Fruit fly (Drosophila melanogaster) whole organism, prepupa: ENCODE measurements around the gene CG13239.

Experiments used
- Blimp-1 ChIP-seq: fragments of 200-800 bp; sonication (Bioruptor generic); optimal IDR thresholded peaks from 3 replicates; lab custom pipeline; 2017; ENCODE audit warnings: missing biosample characterization, missing genetic modification characterization, mild to moderate bottlenecking, moderate library complexity, missing genetic modification reagents
- CG10669 ChIP-seq: fragments of 200-800 bp; sonication (Bioruptor generic); optimal IDR thresholded peaks from 3 replicates; lab custom pipeline; 2018; ENCODE audit warnings: missing biosample characterization, mild to moderate bottlenecking, missing genetic modification characterization, moderate library complexity
- CG11762 ChIP-seq: fragments of 200-800 bp; sonication (Bioruptor generic); optimal IDR thresholded peaks from 3 replicates; lab custom pipeline; 2016; ENCODE audit warnings: missing biosample characterization, missing genetic modification characterization; ENCODE audit not compliant: insufficient read depth
- CG11902 ChIP-seq: fragments of 200-800 bp; sonication (Bioruptor generic); optimal IDR thresholded peaks from 3 replicates; lab custom pipeline; 2016; ENCODE audit warnings: missing biosample characterization, missing genetic modification characterization
- CG15336 ChIP-seq: fragments of 200-800 bp; sonication (Bioruptor generic); IDR thresholded peaks from 2 replicates; pipeline ENCODE4 v1.3.6; 2022; ENCODE audit warnings: missing biosample characterization, missing genetic modification characterization
- CG1621 ChIP-seq: fragments of 200-800 bp; sonication (Bioruptor generic); optimal IDR thresholded peaks from 3 replicates; lab custom pipeline; 2018; ENCODE audit warnings: missing biosample characterization, mild to moderate bottlenecking, missing genetic modification characterization
- CG16779 ChIP-seq: fragments of 200-800 bp; sonication (Bioruptor generic); optimal IDR thresholded peaks from 3 replicates; lab custom pipeline; 2017; ENCODE audit warnings: missing biosample characterization, mild to moderate bottlenecking, missing genetic modification characterization
- CG3032 ChIP-seq: fragments of 200-800 bp; optimal IDR thresholded peaks from 2 replicates; lab custom pipeline; 2019; ENCODE audit warnings: missing biosample characterization, mild to moderate bottlenecking, missing genetic modification characterization, moderate library complexity
- CG31627 ChIP-seq: fragments of 200-800 bp; sonication (Bioruptor generic); optimal IDR thresholded peaks from 3 replicates; lab custom pipeline; 2016; ENCODE audit warnings: missing biosample characterization, missing genetic modification characterization
- CG32006 ChIP-seq: fragments of 200-800 bp; sonication (Bioruptor generic); optimal IDR thresholded peaks from 3 replicates; lab custom pipeline; 2017; ENCODE audit warnings: missing biosample characterization, mild to moderate bottlenecking, missing genetic modification characterization
- CG34406 ChIP-seq: fragments of 200-800 bp; sonication (Bioruptor generic); optimal IDR thresholded peaks from 3 replicates; lab custom pipeline; 2016; ENCODE audit warnings: missing biosample characterization, missing genetic modification characterization
- CG4318 ChIP-seq: fragments of 200-800 bp; sonication (Bioruptor generic); optimal IDR thresholded peaks from 3 replicates; lab custom pipeline; 2017; ENCODE audit warnings: missing biosample characterization, mild to moderate bottlenecking, missing genetic modification characterization
- CG6163 ChIP-seq: fragments of 200-800 bp; sonication (Bioruptor generic); IDR thresholded peaks from 3 replicates; pipeline ENCODE4 v1.3.6; 2022; ENCODE audit warnings: missing biosample characterization, missing genetic modification characterization
- CG6276 ChIP-seq: fragments of 200-800 bp; sonication (Bioruptor generic); optimal IDR thresholded peaks from 2 replicates; lab custom pipeline; 2017; ENCODE audit warnings: missing biosample characterization, mild to moderate bottlenecking, missing genetic modification characterization
- CG6808 ChIP-seq: fragments of 200-800 bp; sonication (Bioruptor generic); optimal IDR thresholded peaks from 3 replicates; lab custom pipeline; 2017; ENCODE audit warnings: missing biosample characterization, missing genetic modification characterization, mild to moderate bottlenecking, moderate library complexity, missing genetic modification reagents
- CG6854 ChIP-seq: fragments of 200-800 bp; sonication (Bioruptor generic); optimal IDR thresholded peaks from 2 replicates; lab custom pipeline; 2017; ENCODE audit warnings: missing biosample characterization, mild to moderate bottlenecking, missing genetic modification characterization
- CG7368 ChIP-seq: fragments of 200-800 bp; sonication (Bioruptor generic); optimal IDR thresholded peaks from 3 replicates; lab custom pipeline; 2016; ENCODE audit warnings: missing biosample characterization, missing genetic modification characterization
- CG8119 ChIP-seq: fragments of 200-800 bp; sonication (Bioruptor generic); IDR thresholded peaks from 3 replicates; pipeline ENCODE4 v1.3.6; 2022; ENCODE audit warnings: missing biosample characterization, missing genetic modification characterization
- CG8319 ChIP-seq: fragments of 200-800 bp; sonication (Bioruptor generic); optimal IDR thresholded peaks from 3 replicates; lab custom pipeline; 2016; ENCODE audit warnings: missing biosample characterization, missing genetic modification characterization
- CG8632 ChIP-seq: fragments of 200-800 bp; sonication (Bioruptor generic); optimal IDR thresholded peaks from 3 replicates; lab custom pipeline; 2016; ENCODE audit warnings: missing biosample characterization, missing genetic modification characterization
- Eip75B ChIP-seq: fragments of 200-800 bp; sonication (Bioruptor generic); optimal IDR thresholded peaks from 3 replicates; lab custom pipeline; 2016; ENCODE audit warnings: missing biosample characterization, missing genetic modification characterization
- Eip78C ChIP-seq: fragments of 200-800 bp; sonication (Bioruptor generic); peaks from one replicate; lab custom pipeline; 2016; ENCODE audit warnings: missing biosample characterization, missing genetic modification characterization
- Eip93F ChIP-seq: fragments of 200-800 bp; sonication (Bioruptor generic); optimal IDR thresholded peaks from 2 replicates; lab custom pipeline; 2016; ENCODE audit warnings: missing biosample characterization, mild to moderate bottlenecking, missing genetic modification characterization
- Ets21C ChIP-seq: fragments of 200-800 bp; sonication (Bioruptor generic); optimal IDR thresholded peaks from 3 replicates; lab custom pipeline; 2016; ENCODE audit warnings: missing biosample characterization, missing genetic modification characterization
- Ets96B ChIP-seq: fragments of 200-800 bp; optimal IDR thresholded peaks from 2 replicates; lab custom pipeline; 2019; ENCODE audit warnings: missing biosample characterization, mild to moderate bottlenecking, missing genetic modification characterization, moderate library complexity
- Gug ChIP-seq: fragments of 200-800 bp; sonication (Bioruptor generic); IDR thresholded peaks from 2 replicates; pipeline ENCODE4 v1.3.6; 2022; ENCODE audit warnings: missing biosample characterization, missing genetic modification characterization
- Hr38 ChIP-seq: sonication (Bioruptor generic); optimal IDR thresholded peaks from 2 replicates; lab custom pipeline; 2016; ENCODE audit warnings: missing biosample characterization, missing genetic modification characterization
- Hr39 ChIP-seq: fragments of 200-800 bp; sonication (Bioruptor generic); optimal IDR thresholded peaks from 2 replicates; lab custom pipeline; 2016; ENCODE audit warnings: missing biosample characterization, missing genetic modification characterization
- Hr4 ChIP-seq: fragments of 200-800 bp; sonication (Bioruptor generic); optimal IDR thresholded peaks from 3 replicates; lab custom pipeline; 2016; ENCODE audit warnings: missing biosample characterization, missing genetic modification characterization
- Lpt ChIP-seq: fragments of 200-800 bp; sonication (Bioruptor generic); optimal IDR thresholded peaks from 3 replicates; lab custom pipeline; 2016; ENCODE audit warnings: missing biosample characterization, missing genetic modification characterization
- Met ChIP-seq: fragments of 200-800 bp; sonication (Bioruptor generic); optimal IDR thresholded peaks from 3 replicates; lab custom pipeline; 2016; ENCODE audit warnings: missing biosample characterization, missing genetic modification characterization
- OdsH ChIP-seq: fragments of 200-800 bp; sonication (Bioruptor generic); optimal IDR thresholded peaks from 3 replicates; lab custom pipeline; 2016; ENCODE audit warnings: missing biosample characterization, missing genetic modification characterization
- Smox ChIP-seq: fragments of 200-800 bp; sonication (Bioruptor generic); optimal IDR thresholded peaks from 3 replicates; lab custom pipeline; 2016; ENCODE audit warnings: missing biosample characterization, missing genetic modification characterization
- Sox14 ChIP-seq: fragments of 200-800 bp; sonication (Bioruptor generic); optimal IDR thresholded peaks from 3 replicates; lab custom pipeline; 2016; ENCODE audit warnings: missing biosample characterization, missing genetic modification characterization
- Sox15 ChIP-seq: fragments of 200-800 bp; sonication (Bioruptor generic); optimal IDR thresholded peaks from 3 replicates; lab custom pipeline; 2016; ENCODE audit warnings: missing biosample characterization, missing genetic modification characterization
- achi ChIP-seq: fragments of 200-800 bp; sonication (Bioruptor generic); optimal IDR thresholded peaks from 3 replicates; lab custom pipeline; 2016; ENCODE audit warnings: missing biosample characterization, missing genetic modification characterization
- acj6 ChIP-seq: fragments of 200-800 bp; sonication (Bioruptor generic); optimal IDR thresholded peaks from 3 replicates; lab custom pipeline; 2016; ENCODE audit warnings: missing biosample characterization, missing genetic modification characterization
- cyc ChIP-seq: fragments of 200-800 bp; sonication (Bioruptor generic); optimal IDR thresholded peaks from 3 replicates; lab custom pipeline; 2016; ENCODE audit warnings: missing biosample characterization, missing genetic modification characterization
- dac ChIP-seq: fragments of 200-800 bp; sonication (Bioruptor generic); optimal IDR thresholded peaks from 2 replicates; lab custom pipeline; 2017; ENCODE audit warnings: missing biosample characterization, mild to moderate bottlenecking, missing genetic modification characterization
- dsx ChIP-seq: fragments of 200-800 bp; optimal IDR thresholded peaks from 3 replicates; lab custom pipeline; 2019; ENCODE audit warnings: missing biosample characterization, mild to moderate bottlenecking, missing genetic modification characterization, moderate library complexity; ENCODE audit not compliant: poor library complexity, severe bottlenecking
- eg ChIP-seq: fragments of 200-800 bp; sonication (Bioruptor generic); IDR thresholded peaks from 3 replicates; pipeline ENCODE4 v1.3.6; 2022; ENCODE audit warnings: missing biosample characterization, missing genetic modification characterization
- fd59A ChIP-seq: fragments of 200-800 bp; sonication (Bioruptor generic); optimal IDR thresholded peaks from 2 replicates; lab custom pipeline; 2017; ENCODE audit warnings: missing biosample characterization, mild to moderate bottlenecking, missing genetic modification characterization, missing genetic modification reagents
- fd85E ChIP-seq: fragments of 200-800 bp; sonication (Bioruptor generic); optimal IDR thresholded peaks from 3 replicates; lab custom pipeline; 2016; ENCODE audit warnings: missing biosample characterization, missing genetic modification characterization
- lz ChIP-seq: fragments of 200-800 bp; sonication (Bioruptor generic); optimal IDR thresholded peaks from 3 replicates; lab custom pipeline; 2016; ENCODE audit warnings: missing biosample characterization, missing genetic modification characterization
- net ChIP-seq: fragments of 200-800 bp; sonication (Bioruptor generic); optimal IDR thresholded peaks from 3 replicates; lab custom pipeline; 2016; ENCODE audit warnings: missing biosample characterization, missing genetic modification characterization
- pdm3 ChIP-seq: fragments of 200-800 bp; sonication (Bioruptor generic); optimal IDR thresholded peaks from 3 replicates; lab custom pipeline; 2016; ENCODE audit warnings: missing biosample characterization, missing genetic modification characterization
- salr ChIP-seq, 2 experiments: fragments of 200-800 bp; sonication (Bioruptor generic); optimal IDR thresholded peaks; 3 replicates each; lab custom pipeline; 2016 to 2018; ENCODE audit warnings: missing biosample characterization in 2 of 2, missing genetic modification characterization in 2 of 2, mild to moderate bottlenecking in 1 of 2
- spab ChIP-seq: fragments of 200-800 bp; sonication (Bioruptor generic); optimal IDR thresholded peaks from 2 replicates; lab custom pipeline; 2017; ENCODE audit warnings: missing biosample characterization, mild to moderate bottlenecking, missing genetic modification characterization, missing genetic modification reagents
- ss ChIP-seq, 2 experiments: fragments of 200-800 bp; sonication (Bioruptor generic); optimal IDR thresholded peaks; 2 replicates in 1 of 2; 3 replicates in 1 of 2; lab custom pipeline; 2017 to 2018; ENCODE audit warnings: mild to moderate bottlenecking in 2 of 2, missing biosample characterization in 2 of 2, missing genetic modification characterization in 2 of 2, moderate library complexity in 1 of 2
- svp ChIP-seq: fragments of 200-800 bp; sonication (Bioruptor generic); peaks from one replicate; lab custom pipeline; 2016; ENCODE audit warnings: missing biosample characterization, missing genetic modification characterization
- topi ChIP-seq: fragments of 200-800 bp; sonication (Bioruptor generic); optimal IDR thresholded peaks from 3 replicates; lab custom pipeline; 2016; ENCODE audit warnings: missing biosample characterization, missing genetic modification characterization
- vri ChIP-seq: fragments of 200-800 bp; sonication (Bioruptor generic); optimal IDR thresholded peaks from 3 replicates; lab custom pipeline; 2016; ENCODE audit warnings: missing biosample characterization, mild to moderate bottlenecking, missing genetic modification characterization

Gene CG13239

DNA sequence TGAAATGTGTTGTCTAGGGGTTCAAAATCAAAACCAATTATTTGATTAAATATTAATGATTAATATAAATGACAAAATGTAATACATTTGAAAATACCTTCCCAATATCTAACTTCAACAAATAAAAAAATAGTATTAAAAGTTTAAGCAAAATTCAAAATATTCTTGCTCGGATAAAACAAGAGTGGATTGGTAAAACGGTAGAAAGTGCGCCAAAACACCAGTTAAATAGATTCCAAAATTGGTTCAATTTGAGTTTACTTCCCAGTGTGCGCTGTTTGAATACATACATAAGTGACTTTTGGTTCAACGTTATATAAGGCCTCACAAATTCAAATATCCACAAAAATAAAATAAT, 4.5 kb downstream of the CG13239 start:
- TF ChIP-seq dsx (GFP tag; lab: Kevin White, UChicago) (peak; percentile 55), CG7368 (GFP tag; lab: Kevin White, UChicago) (peak; percentile 29), Gug (GFP tag; lab: Robert Waterston, UW) (no peak), fd85E (GFP tag; lab: Kevin White, UChicago) (peak; percentile 41), Eip93F (GFP tag; lab: Kevin White, UChicago) (peak; percentile 44), CG6276 (peak; percentile 85), salr (GFP tag; optimal IDR thresholded peaks at IDR 0.05; lab: Kevin White, UChicago) (peak in 1 of 2 experiments; percentile 73), Hr38 (GFP tag; lab: Kevin White, UChicago) (no peak), Sox15 (GFP tag; lab: Kevin White, UChicago) (peak; percentile 34), CG8632 (peak; percentile 75), Ets96B (peak; percentile 76), cyc (GFP tag; lab: Kevin White, UChicago) (no peak), spab (GFP tag; lab: Kevin White, UChicago) (peak; percentile 29), CG8119 (peak; percentile 90), CG6163 (GFP tag; lab: Robert Waterston, UW) (peak; percentile 38; the same call in 1 of the 3 replicates), CG1621 (tag; lab: Kevin White, UChicago) (peak; percentile 40), Eip78C (peak; percentile 94), CG32006 (peak; percentile 80), CG11762 (peak; percentile 2), CG11902 (peak; percentile 39), ss (GFP tag; optimal IDR thresholded peaks at IDR 0.05; lab: Kevin White, UChicago) (peak; percentile 18 to 54), Met (GFP tag; lab: Kevin White, UChicago) (peak; percentile 73), CG16779 (tag; lab: Kevin White, UChicago) (peak; percentile 54), OdsH (peak; percentile 82), lz (peak; percentile 73), Hr39 (GFP tag; lab: Kevin White, UChicago) (peak; percentile 58), svp (peak; percentile 73), fd59A (peak; percentile 31), CG15336 (GFP tag; lab: Robert Waterston, UW) (peak; percentile 91), CG4318 (no peak), vri (GFP tag; lab: Kevin White, UChicago) (no peak), Ets21C (GFP tag; lab: Kevin White, UChicago) (peak; percentile 9), Lpt (GFP tag; lab: Kevin White, UChicago) (peak; percentile 72), Blimp-1 (peak; percentile 8), net (GFP tag; lab: Kevin White, UChicago) (peak; percentile 65), Sox14 (GFP tag; lab: Kevin White, UChicago) (peak; percentile 54), CG10669 (GFP tag; lab: Kevin White, UChicago) (peak; percentile 53), achi (GFP tag; lab: Kevin White, UChicago) (no peak), topi (GFP tag; lab: Kevin White, UChicago) (peak; percentile 61), CG6854 (peak; percentile 22), Eip75B (GFP tag; lab: Kevin White, UChicago) (peak; percentile 41), Hr4 (GFP tag; lab: Kevin White, UChicago) (peak; percentile 77), CG34406 (GFP tag; lab: Kevin White, UChicago) (peak; percentile 79), dac (peak; percentile 45), pdm3 (GFP tag; lab: Kevin White, UChicago) (peak; percentile 72), Smox (GFP tag; lab: Kevin White, UChicago) (peak; percentile 73), CG3032 (peak; percentile 58), CG31627 (GFP tag; lab: Kevin White, UChicago) (peak; percentile 39), CG8319 (GFP tag; lab: Kevin White, UChicago) (peak; percentile 40), eg (peak; percentile 71), CG6808 (GFP tag; lab: Kevin White, UChicago) (peak; percentile 38), acj6 (GFP tag; lab: Kevin White, UChicago) (peak; percentile 79)
